Worm (Caenorhabditis elegans): ENCODE measurements around the gene W04G3.10.

DNA sequence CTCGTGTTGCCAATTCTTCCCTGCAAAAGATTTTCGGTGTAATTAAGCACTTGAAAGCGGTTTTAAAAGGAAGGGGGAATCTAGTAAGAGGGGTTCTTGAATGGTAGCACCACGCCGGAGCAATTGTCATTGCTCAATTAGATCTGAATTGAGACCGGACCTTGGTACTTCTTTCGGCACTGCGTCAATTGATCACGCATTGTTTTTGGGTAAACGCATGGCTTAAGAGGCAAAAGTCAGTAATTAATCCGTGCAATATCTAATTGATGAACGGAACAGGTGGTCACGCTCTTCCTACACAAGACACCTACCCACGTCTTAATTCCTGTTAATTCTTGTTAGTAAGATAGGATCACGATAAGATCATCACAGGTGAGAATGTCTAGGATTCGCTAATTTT lies 45.9 kb upstream of the W04G3.10 start:
- TF ChIP-seq nhr-28 (tag; optimal IDR thresholded peaks at IDR 0.05): no peak
- TF ChIP-seq nhr-76 (tag; optimal IDR thresholded peaks at IDR 0.05): no peak
- no peak for TF ChIP-seq nhr-2 (tag; optimal IDR thresholded peaks at IDR 0.05)
- TF ChIP-seq nhr-237 (tag; optimal IDR thresholded peaks at IDR 0.05): no peak
- TF ChIP-seq unc-39 (tag; optimal IDR thresholded peaks at IDR 0.05): no peak
- peak; percentile 21 for TF ChIP-seq ces-1 (GFP tag; optimal IDR thresholded peaks at IDR 0.05)
- no peak for TF ChIP-seq snpc-4 (tag; optimal IDR thresholded peaks at IDR 0.05)
- no peak for TF ChIP-seq pha-4 (tag; optimal IDR thresholded peaks at IDR 0.05)
- TF ChIP-seq cnd-1 (tag; optimal IDR thresholded peaks at IDR 0.05): no peak
